Worm (Caenorhabditis elegans) whole organism, mixed stage, embryonic: ENCODE results near the gene vps-41.

Experiments
- M03D4.4 ChIP-seq: sonication (generic microtip); optimal IDR thresholded peaks from 2 replicates; lab custom pipeline; 2017; ENCODE audit warnings: mild to moderate bottlenecking, missing genetic modification characterization, missing compliant biosample characterization
- blmp-1 ChIP-seq: fragments of 150-350 bp; optimal IDR thresholded peaks from 2 replicates; lab custom pipeline; 2014; ENCODE audit warnings: missing biosample characterization, missing genetic modification characterization
- ceh-43 ChIP-seq: fragments of 200-800 bp; sonication (Bioruptor generic); optimal IDR thresholded peaks from 2 replicates; lab custom pipeline; 2018; ENCODE audit warnings: mild to moderate bottlenecking, missing genetic modification characterization, moderate library complexity, missing compliant biosample characterization
- ceh-83 ChIP-seq: fragments of 200-800 bp; sonication (Bioruptor generic); optimal IDR thresholded peaks from 2 replicates; lab custom pipeline; 2018; ENCODE audit warnings: mild to moderate bottlenecking, missing genetic modification characterization, missing compliant biosample characterization
- ces-1 ChIP-seq: fragments of 150-350 bp; optimal IDR thresholded peaks from 2 replicates; lab custom pipeline; 2014; ENCODE audit warnings: missing biosample characterization, missing genetic modification reagents, missing genetic modification characterization
- cnd-1 ChIP-seq: fragments of 200-800 bp; sonication (Bioruptor generic); optimal IDR thresholded peaks from 2 replicates; lab custom pipeline; 2018; ENCODE audit warnings: mild to moderate bottlenecking, missing genetic modification characterization, missing compliant biosample characterization
- drap-1 ChIP-seq: fragments of 200-800 bp; sonication (Bioruptor generic); optimal IDR thresholded peaks from 3 replicates; lab custom pipeline; 2018; ENCODE audit warnings: mild to moderate bottlenecking, missing genetic modification characterization, missing compliant biosample characterization
- elt-1 ChIP-seq: sonication (generic microtip); optimal IDR thresholded peaks from 2 replicates; lab custom pipeline; 2017; ENCODE audit warnings: missing genetic modification characterization, mild to moderate bottlenecking, missing compliant biosample characterization, antibody characterized with exemption, moderate library complexity, borderline replicate concordance; ENCODE audit not compliant: insufficient read depth
- elt-3 ChIP-seq: fragments of 150-350 bp; optimal IDR thresholded peaks from 2 replicates; lab custom pipeline; 2014; ENCODE audit warnings: missing biosample characterization, missing genetic modification characterization
- flh-1 ChIP-seq: fragments of 200-800 bp; sonication (Bioruptor generic); optimal IDR thresholded peaks from 2 replicates; lab custom pipeline; 2018; ENCODE audit warnings: mild to moderate bottlenecking, missing genetic modification characterization, moderate library complexity, missing compliant biosample characterization
- ham-2 ChIP-seq: fragments of 200-800 bp; sonication (Bioruptor generic); optimal IDR thresholded peaks from 2 replicates; lab custom pipeline; 2018; ENCODE audit warnings: mild to moderate bottlenecking, missing genetic modification characterization, missing compliant biosample characterization
- hlh-1 ChIP-seq: fragments of 150-350 bp; optimal IDR thresholded peaks from 2 replicates; lab custom pipeline; 2014; ENCODE audit warnings: missing biosample characterization, missing genetic modification reagents, missing genetic modification characterization
- lin-13 ChIP-seq: fragments of 150-350 bp; optimal IDR thresholded peaks from 2 replicates; lab custom pipeline; 2014; ENCODE audit warnings: missing biosample characterization, missing genetic modification characterization
- lin-32 ChIP-seq: fragments of 200-800 bp; sonication (Bioruptor generic); optimal IDR thresholded peaks from 2 replicates; lab custom pipeline; 2018; ENCODE audit warnings: mild to moderate bottlenecking, missing genetic modification characterization, missing compliant biosample characterization
- lsy-2 ChIP-seq: fragments of 150-350 bp; optimal IDR thresholded peaks from 2 replicates; lab custom pipeline; 2014; ENCODE audit warnings: missing biosample characterization, missing genetic modification characterization
- mep-1 ChIP-seq: fragments of 150-350 bp; optimal IDR thresholded peaks from 2 replicates; lab custom pipeline; 2017; ENCODE audit warnings: missing biosample characterization, missing genetic modification reagents, missing genetic modification characterization, inconsistent platforms
- mls-2 ChIP-seq: sonication (generic microtip); optimal IDR thresholded peaks from 2 replicates; lab custom pipeline; 2016; ENCODE audit warnings: mild to moderate bottlenecking, missing genetic modification characterization, moderate library complexity, missing compliant biosample characterization
- nhr-12 ChIP-seq: fragments of 150-350 bp; optimal IDR thresholded peaks from 2 replicates; lab custom pipeline; 2014; ENCODE audit warnings: missing biosample characterization, missing genetic modification characterization
- nhr-2 ChIP-seq: fragments of 150-350 bp; optimal IDR thresholded peaks from 2 replicates; lab custom pipeline; 2014; ENCODE audit warnings: missing biosample characterization, missing genetic modification characterization
- nhr-237 ChIP-seq: fragments of 150-350 bp; optimal IDR thresholded peaks from 2 replicates; lab custom pipeline; 2014; ENCODE audit warnings: missing biosample characterization, missing genetic modification characterization
- nhr-76 ChIP-seq: sonication (generic microtip); optimal IDR thresholded peaks from 2 replicates; lab custom pipeline; 2017; ENCODE audit warnings: missing biosample characterization, missing genetic modification characterization
- pha-4 ChIP-seq: fragments of 150-350 bp; optimal IDR thresholded peaks from 2 replicates; lab custom pipeline; 2018; ENCODE audit warnings: missing biosample characterization, missing genetic modification reagents, missing genetic modification characterization
- sem-2 ChIP-seq: fragments of 200-800 bp; sonication (Bioruptor generic); optimal IDR thresholded peaks from 2 replicates; lab custom pipeline; 2018; ENCODE audit warnings: mild to moderate bottlenecking, missing genetic modification characterization, missing compliant biosample characterization
- snpc-4 ChIP-seq: fragments of 150-350 bp; optimal IDR thresholded peaks from 2 replicates; lab custom pipeline; 2014; ENCODE audit warnings: missing biosample characterization, missing genetic modification characterization
- sptf-1 ChIP-seq: sonication (generic microtip); optimal IDR thresholded peaks from 2 replicates; lab custom pipeline; 2017; ENCODE audit warnings: mild to moderate bottlenecking, missing genetic modification characterization, moderate library complexity, missing compliant biosample characterization
- tbx-8 ChIP-seq: fragments of 200-800 bp; sonication (Bioruptor generic); optimal IDR thresholded peaks from 2 replicates; lab custom pipeline; 2018; ENCODE audit warnings: mild to moderate bottlenecking, missing genetic modification characterization, moderate library complexity, missing compliant biosample characterization
- unc-120 ChIP-seq: sonication (generic microtip); optimal IDR thresholded peaks from 2 replicates; lab custom pipeline; 2017; ENCODE audit warnings: missing genetic modification characterization, missing compliant biosample characterization; ENCODE audit not compliant: poor library complexity, severe bottlenecking
- unc-62 ChIP-seq: fragments of 150-350 bp; optimal IDR thresholded peaks from 2 replicates; lab custom pipeline; 2014; ENCODE audit warnings: missing biosample characterization, missing genetic modification reagents, missing genetic modification characterization
- zip-8 ChIP-seq: fragments of 150-350 bp; optimal IDR thresholded peaks from 2 replicates; lab custom pipeline; 2014; ENCODE audit warnings: missing biosample characterization, missing genetic modification characterization
- ztf-11 ChIP-seq: fragments of 150-350 bp; optimal IDR thresholded peaks from 2 replicates; lab custom pipeline; 2014; ENCODE audit warnings: missing biosample characterization, missing genetic modification characterization

Gene vps-41

DNA sequence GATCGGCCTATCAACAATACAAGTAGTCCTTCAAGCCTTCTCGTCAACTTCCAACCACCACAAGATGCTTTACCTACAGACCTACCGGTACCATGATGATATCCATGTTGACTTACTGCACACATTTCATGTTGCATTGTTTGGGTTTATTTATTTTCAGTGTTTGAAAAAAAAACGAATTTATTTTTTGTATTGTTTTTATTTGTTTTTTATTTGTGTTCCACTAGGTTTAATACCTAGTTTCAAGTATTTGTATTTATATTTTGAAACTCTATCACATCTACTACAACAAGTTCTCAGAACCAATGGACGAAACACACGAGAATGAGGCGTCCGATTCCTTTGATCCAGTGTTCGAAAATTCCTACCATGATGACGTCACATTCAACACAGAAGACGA, at the start of gene vps-41:
TSS of gene vps-41 (plus strand) at position 301 of the 400 bp plus-strand sequence.
- TF ChIP-seq nhr-2 (tag; lab: Kevin White, UChicago) (no peak), ceh-83 (no peak), blmp-1 (tag; lab: Kevin White, UChicago) (no peak), flh-1 (GFP tag; lab: Kevin White, UChicago) (no peak), nhr-12 (tag; lab: Kevin White, UChicago) (no peak), ham-2 (GFP tag; lab: Kevin White, UChicago) (no peak), ztf-11 (tag; lab: Kevin White, UChicago) (no peak), elt-3 (no peak), ces-1 (GFP tag; lab: Kevin White, UChicago) (no peak), sptf-1 (tag; lab: Kevin White, UChicago) (no peak), tbx-8 (GFP tag; lab: Kevin White, UChicago) (no peak), drap-1 (GFP tag; lab: Kevin White, UChicago) (no peak), nhr-76 (no peak), unc-120 (tag; lab: Kevin White, UChicago) (no peak), mls-2 (tag; lab: Kevin White, UChicago) (no peak), cnd-1 (no peak), sem-2 (GFP tag; lab: Kevin White, UChicago) (no peak)

DNA sequence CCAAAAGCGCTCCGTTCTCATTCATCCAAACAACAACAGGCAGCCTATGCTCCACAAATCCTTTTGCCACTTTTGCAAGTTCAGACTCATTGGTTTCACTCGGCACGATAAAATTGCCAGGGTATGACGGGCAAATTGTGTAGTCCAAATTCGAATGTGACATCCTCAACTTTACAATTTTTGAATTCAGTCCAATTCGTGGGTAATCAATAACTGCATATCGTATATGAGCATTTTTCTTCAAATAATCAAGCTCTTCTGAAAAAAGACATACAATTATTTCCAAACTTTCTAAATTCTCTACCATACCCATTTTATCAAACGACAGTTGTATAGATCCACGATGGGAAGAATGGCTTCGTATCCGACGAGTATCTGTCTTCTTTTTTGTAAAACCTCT, 45.4 kb upstream of the vps-41 start:
- TF ChIP-seq zip-8 (no peak), cnd-1 (no peak), nhr-2 (tag; lab: Kevin White, UChicago) (no peak), elt-3 (no peak), lsy-2 (tag; lab: Kevin White, UChicago) (no peak), lin-13 (no peak), elt-1 (tag; lab: Kevin White, UChicago) (no peak), nhr-237 (tag; lab: Kevin White, UChicago) (no peak), snpc-4 (tag; lab: Kevin White, UChicago) (no peak)

DNA sequence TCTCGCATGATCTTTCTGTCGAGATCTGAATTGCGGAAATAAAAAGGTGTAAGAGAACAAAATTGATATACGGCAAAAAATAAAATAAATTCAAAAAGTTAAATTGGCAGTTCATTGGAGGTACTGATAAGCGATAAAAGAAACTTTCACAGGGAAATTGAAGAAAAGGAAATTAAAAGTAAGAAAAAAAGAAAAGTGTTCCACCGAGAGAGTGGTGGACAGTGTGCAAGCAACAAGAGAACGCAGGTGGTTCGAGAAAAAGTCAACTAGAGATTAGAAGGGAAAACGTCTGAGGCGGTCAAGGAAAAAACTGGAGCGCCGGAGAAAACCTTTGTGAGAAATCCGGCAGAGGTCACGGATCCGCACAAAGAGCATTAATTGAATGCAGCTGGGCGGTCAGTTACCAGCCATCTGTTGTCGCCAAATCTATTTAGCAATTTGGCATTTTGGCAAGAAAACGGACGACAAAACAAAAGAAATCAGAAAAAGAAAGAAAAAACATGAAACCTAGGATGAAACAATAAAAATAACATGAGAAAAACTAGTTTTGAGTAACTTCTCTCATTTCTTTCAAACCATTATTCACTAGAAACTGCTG, 40.1 kb upstream of the vps-41 start, which contains the start of gene mtm-5:
TSS of gene mtm-5 (minus strand) at position 27 of the 598 bp plus-strand sequence.
- peak; percentile 79 for TF ChIP-seq lin-32 (GFP tag; lab: Kevin White, UChicago)
- peak; percentile 78 for TF ChIP-seq ces-1 (GFP tag; lab: Kevin White, UChicago)
- no peak for TF ChIP-seq pha-4 (tag; lab: Kevin White, UChicago)

DNA sequence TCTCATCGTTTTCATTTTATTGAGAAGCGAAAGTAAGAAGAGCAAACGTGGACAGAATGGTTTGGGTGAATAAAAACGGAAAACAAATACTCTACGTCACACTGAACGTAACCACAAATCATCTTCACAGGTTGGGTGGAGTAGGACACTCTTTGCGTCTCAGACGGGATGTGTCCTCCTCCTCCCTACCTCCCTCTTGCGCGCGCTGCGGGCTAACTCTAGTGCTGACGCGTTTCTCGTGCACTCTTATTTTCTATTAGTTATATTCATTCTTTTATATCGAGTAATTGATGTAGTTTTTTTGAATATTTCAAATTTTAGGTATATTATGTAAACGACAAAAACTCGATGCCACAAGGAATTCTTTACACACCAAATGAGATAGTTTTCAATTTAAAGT, 39.6 kb upstream of the vps-41 start, which contains the start of gene Y34B4A.7:
TSS of gene Y34B4A.7 (plus strand) at position 297 of the 400 bp plus-strand sequence.
- TF ChIP-seq mep-1 (peak; percentile 23), ham-2 (GFP tag; lab: Kevin White, UChicago) (no peak), drap-1 (GFP tag; lab: Kevin White, UChicago) (no peak), mls-2 (tag; lab: Kevin White, UChicago) (no peak), unc-120 (tag; lab: Kevin White, UChicago) (no peak), unc-62 (GFP tag; lab: Kevin White, UChicago) (no peak), lin-13 (peak; percentile 76), nhr-76 (no peak), ces-1 (GFP tag; lab: Kevin White, UChicago) (no peak), lin-32 (GFP tag; lab: Kevin White, UChicago) (no peak), zip-8 (no peak), ceh-43 (GFP tag; lab: Kevin White, UChicago) (no peak), ceh-83 (no peak), sem-2 (GFP tag; lab: Kevin White, UChicago) (no peak), lsy-2 (tag; lab: Kevin White, UChicago) (peak; percentile 39), nhr-2 (tag; lab: Kevin White, UChicago) (no peak), pha-4 (tag; lab: Kevin White, UChicago) (peak; percentile 51), nhr-12 (tag; lab: Kevin White, UChicago) (no peak), M03D4.4 (tag; lab: Kevin White, UChicago) (no peak), elt-1 (tag; lab: Kevin White, UChicago) (no peak), cnd-1 (no peak), flh-1 (GFP tag; lab: Kevin White, UChicago) (no peak), nhr-237 (tag; lab: Kevin White, UChicago) (no peak), sptf-1 (tag; lab: Kevin White, UChicago) (peak; percentile 6), hlh-1 (tag; lab: Kevin White, UChicago) (peak; percentile 28)
